Worm (Caenorhabditis elegans) whole organism, L3 larva: ENCODE data around the gene H12I19.115.

ENCODE experiments used
- fkh-2 ChIP-seq: fragments of 150-350 bp; optimal IDR thresholded peaks from 2 replicates; lab custom pipeline; 2014; ENCODE audit warnings: missing biosample characterization, missing genetic modification reagents, missing genetic modification characterization
- pha-4 ChIP-seq: fragments of 150-350 bp; optimal IDR thresholded peaks from 2 replicates; lab custom pipeline; 2014; ENCODE audit warnings: missing biosample characterization, missing genetic modification reagents, missing genetic modification characterization

- TF ChIP-seq fkh-2 (no peak), pha-4 (tag; lab: Kevin White, UChicago) (no peak)
Observed at ce11 chrIV:14164109-14164508, 36.5 kb upstream of the H12I19.115 start.
